Worm (Caenorhabditis elegans) whole organism, L4 larva: ENCODE results near the gene Y62E10A.24.

Experiments used
- F26F4.8 ChIP-seq: fragments of 200-800 bp; sonication (Bioruptor generic); conservative IDR thresholded peaks from 2 replicates; pipeline ENCODE4 v1.3.6; 2022; ENCODE audit warnings: missing genetic modification characterization, missing compliant biosample characterization
- F44E2.7 ChIP-seq: fragments of 200-800 bp; sonication (Bioruptor generic); IDR thresholded peaks from 2 replicates; pipeline ENCODE4 v2.1.2; 2022; ENCODE audit warnings: missing genetic modification characterization, missing compliant biosample characterization
- R02D3.7 ChIP-seq: fragments of 150-350 bp; sonication (generic microtip); optimal IDR thresholded peaks from 3 replicates; lab custom pipeline; 2014; ENCODE audit warnings: missing biosample characterization, missing genetic modification characterization
- T20F7.1 ChIP-seq: fragments of 200-800 bp; sonication (Bioruptor generic); optimal IDR thresholded peaks from 2 replicates; lab custom pipeline; 2018; ENCODE audit warnings: mild to moderate bottlenecking, missing genetic modification characterization, missing compliant biosample characterization
- T26A8.4 ChIP-seq: fragments of 200-800 bp; sonication (Bioruptor generic); IDR thresholded peaks from 2 replicates; pipeline ENCODE4 v1.3.6; 2022; ENCODE audit warnings: missing genetic modification characterization, missing compliant biosample characterization
- Y5F2A.4 ChIP-seq: fragments of 200-800 bp; sonication (Bioruptor generic); optimal IDR thresholded peaks from 2 replicates; lab custom pipeline; 2018; ENCODE audit warnings: mild to moderate bottlenecking, missing genetic modification characterization, missing compliant biosample characterization
- ZK337.2 ChIP-seq: fragments of 200-800 bp; sonication (Bioruptor generic); IDR thresholded peaks from 2 replicates; pipeline ENCODE4 v1.3.6; 2022; ENCODE audit warnings: missing genetic modification reagents, missing genetic modification characterization, missing compliant biosample characterization
- ZK546.5 ChIP-seq, 2 experiments: sonication (generic microtip); optimal IDR thresholded peaks; 2 replicates each; lab custom pipeline; 2017; ENCODE audit warnings: missing biosample characterization in 2 of 2, missing genetic modification characterization in 2 of 2
- aha-1 ChIP-seq: fragments of 150-350 bp; peaks from one replicate; lab custom pipeline; 2014; ENCODE audit warnings: missing biosample characterization, missing genetic modification characterization
- ama-1 ChIP-seq: fragments of 150-350 bp; optimal IDR thresholded peaks from 2 replicates; lab custom pipeline; 2014; ENCODE audit warnings: inconsistent platforms, mixed read lengths
- attf-4 ChIP-seq: sonication (generic microtip); optimal IDR thresholded peaks from 3 replicates; lab custom pipeline; 2017; ENCODE audit warnings: missing biosample characterization, missing genetic modification characterization
- ceh-44 ChIP-seq: fragments of 200-800 bp; sonication (Bioruptor generic); IDR thresholded peaks from 2 replicates; pipeline ENCODE4 v1.3.6; 2022; ENCODE audit warnings: missing genetic modification reagents, missing genetic modification characterization, missing compliant biosample characterization
- ctbp-1 ChIP-seq: fragments of 200-800 bp; sonication (Bioruptor generic); IDR thresholded peaks from 2 replicates; pipeline ENCODE4 v1.3.6; 2022; ENCODE audit warnings: missing genetic modification reagents, missing genetic modification characterization, missing compliant biosample characterization
- daf-12 ChIP-seq: fragments of 150-350 bp; optimal IDR thresholded peaks from 2 replicates; lab custom pipeline; 2014; ENCODE audit warnings: missing biosample characterization, missing genetic modification reagents, missing genetic modification characterization
- daf-8 ChIP-seq: fragments of 200-800 bp; sonication (Bioruptor generic); IDR thresholded peaks from 2 replicates; pipeline ENCODE4 v1.3.6; 2022; ENCODE audit warnings: missing genetic modification characterization, missing compliant biosample characterization
- dmd-6 ChIP-seq: fragments of 200-800 bp; sonication (Bioruptor generic); IDR thresholded peaks from 2 replicates; pipeline ENCODE4 v1.3.6; 2022; ENCODE audit warnings: missing genetic modification reagents, missing genetic modification characterization, missing compliant biosample characterization
- dmd-8 ChIP-seq: fragments of 200-800 bp; sonication (Bioruptor generic); IDR thresholded peaks from 2 replicates; pipeline ENCODE4 v1.3.6; 2022; ENCODE audit warnings: missing genetic modification characterization, missing compliant biosample characterization
- dmd-9 ChIP-seq: fragments of 200-800 bp; sonication (Bioruptor generic); IDR thresholded peaks from 2 replicates; pipeline ENCODE4 v1.3.6; 2022; ENCODE audit warnings: missing genetic modification reagents, missing genetic modification characterization, missing compliant biosample characterization
- dpl-1 ChIP-seq: fragments of 150-350 bp; optimal IDR thresholded peaks from 2 replicates; lab custom pipeline; 2014; ENCODE audit warnings: missing biosample characterization, missing genetic modification reagents, missing genetic modification characterization
- duxl-1 ChIP-seq: sonication (generic microtip); optimal IDR thresholded peaks from 2 replicates; lab custom pipeline; 2016; ENCODE audit warnings: mild to moderate bottlenecking, missing genetic modification characterization, moderate library complexity, missing compliant biosample characterization; ENCODE audit not compliant: poor library complexity
- egl-27 ChIP-seq: sonication (generic microtip); optimal IDR thresholded peaks from 3 replicates; lab custom pipeline; 2017; ENCODE audit warnings: missing biosample characterization, missing genetic modification reagents, missing genetic modification characterization
- hlh-11 ChIP-seq: fragments of 200-800 bp; sonication (Bioruptor generic); optimal IDR thresholded peaks from 2 replicates; lab custom pipeline; 2018; ENCODE audit warnings: mild to moderate bottlenecking, missing genetic modification characterization, missing compliant biosample characterization
- jun-1 ChIP-seq: fragments of 150-350 bp; optimal IDR thresholded peaks from 2 replicates; lab custom pipeline; 2014; ENCODE audit warnings: missing biosample characterization, missing genetic modification reagents, missing genetic modification characterization
- lim-7 ChIP-seq: fragments of 200-800 bp; sonication (Bioruptor generic); IDR thresholded peaks from 2 replicates; pipeline ENCODE4 v1.3.6; 2022; ENCODE audit warnings: missing genetic modification characterization, missing compliant biosample characterization
- lin-1 ChIP-seq: fragments of 200-800 bp; sonication (Bioruptor generic); IDR thresholded peaks from 2 replicates; pipeline ENCODE4 v1.3.6; 2022; ENCODE audit warnings: missing genetic modification reagents, missing genetic modification characterization, missing compliant biosample characterization
- lin-13 ChIP-seq: fragments of 150-350 bp; optimal IDR thresholded peaks from 2 replicates; lab custom pipeline; 2014; ENCODE audit warnings: missing biosample characterization, missing genetic modification reagents, missing genetic modification characterization
- lsy-2 ChIP-seq, 2 experiments: fragments of 150-350 bp in 1 of 2; sonication (generic microtip) in 1 of 2; optimal IDR thresholded peaks; 2 replicates each; lab custom pipeline; 2014 to 2017; ENCODE audit warnings: missing biosample characterization in 2 of 2, missing genetic modification characterization in 2 of 2
- mdl-1 ChIP-seq, 2 experiments: fragments of 150-350 bp in 1 of 2; sonication (generic microtip) in 1 of 2; optimal IDR thresholded peaks; 2 replicates each; lab custom pipeline; 2014 to 2017; ENCODE audit warnings: missing biosample characterization in 2 of 2, missing genetic modification characterization in 2 of 2
- mes-2 ChIP-seq: sonication (generic microtip); optimal IDR thresholded peaks from 2 replicates; lab custom pipeline; 2016; ENCODE audit warnings: missing genotype, mild to moderate bottlenecking, missing genetic modification characterization, missing compliant biosample characterization; ENCODE audit not compliant: poor library complexity, severe bottlenecking
- mxl-3 ChIP-seq: fragments of 200-800 bp; sonication (Bioruptor generic); optimal IDR thresholded peaks from 2 replicates; lab custom pipeline; 2018; ENCODE audit warnings: mild to moderate bottlenecking, missing genetic modification characterization, missing compliant biosample characterization
- nhr-28 ChIP-seq: fragments of 150-350 bp; optimal IDR thresholded peaks from 2 replicates; lab custom pipeline; 2014; ENCODE audit warnings: missing biosample characterization, missing genetic modification characterization
- nhr-41 ChIP-seq: fragments of 200-800 bp; sonication (Bioruptor generic); IDR thresholded peaks from 2 replicates; pipeline ENCODE4 v1.3.6; 2022; ENCODE audit warnings: missing genetic modification reagents, missing genetic modification characterization, missing compliant biosample characterization
- nhr-42 ChIP-seq: fragments of 200-800 bp; sonication (Bioruptor generic); IDR thresholded peaks from 2 replicates; pipeline ENCODE4 v1.3.6; 2022; ENCODE audit warnings: missing genetic modification characterization, missing compliant biosample characterization
- nhr-76 ChIP-seq: fragments of 150-350 bp; optimal IDR thresholded peaks from 2 replicates; lab custom pipeline; 2014; ENCODE audit warnings: missing biosample characterization, missing genetic modification characterization
- pha-4 ChIP-seq, 2 experiments: fragments of 150-350 bp in 1 of 2; fragments of 200-800 bp in 1 of 2; sonication (Bioruptor generic) in 1 of 2; IDR thresholded peaks in 1 of 2; optimal IDR thresholded peaks in 1 of 2; 2 replicates each; pipeline versions ENCODE4 v1.3.6 to Lab custom; 2014 to 2022; ENCODE audit warnings: missing genetic modification characterization in 2 of 2, missing genetic modification reagents in 2 of 2, missing biosample characterization in 1 of 2, missing compliant biosample characterization in 1 of 2
- pqm-1 ChIP-seq: sonication (generic microtip); optimal IDR thresholded peaks from 2 replicates; lab custom pipeline; 2017; ENCODE audit warnings: missing biosample characterization, missing genetic modification characterization
- saeg-2 ChIP-seq: fragments of 200-800 bp; sonication (Bioruptor generic); IDR thresholded peaks from 2 replicates; pipeline ENCODE4 v1.3.6; 2022; ENCODE audit warnings: missing genetic modification reagents, missing genetic modification characterization, missing compliant biosample characterization
- set-16 ChIP-seq: fragments of 200-800 bp; sonication (Bioruptor generic); IDR thresholded peaks from 2 replicates; pipeline ENCODE4 v1.3.6; 2022; ENCODE audit warnings: missing genetic modification reagents, missing genetic modification characterization, missing compliant biosample characterization
- snpc-1.2 ChIP-seq: fragments of 200-800 bp; sonication (Bioruptor generic); IDR thresholded peaks from 2 replicates; pipeline ENCODE4 v1.3.6; 2022; ENCODE audit warnings: missing genetic modification reagents, missing genetic modification characterization, missing compliant biosample characterization
- spr-1 ChIP-seq: sonication (generic microtip); optimal IDR thresholded peaks from 2 replicates; lab custom pipeline; 2016; ENCODE audit warnings: mild to moderate bottlenecking, missing genetic modification characterization, missing compliant biosample characterization
- tag-97 ChIP-seq: fragments of 200-800 bp; sonication (Bioruptor generic); IDR thresholded peaks from 2 replicates; pipeline ENCODE4 v1.3.6; 2022; ENCODE audit warnings: missing genetic modification characterization, missing compliant biosample characterization
- unc-62 ChIP-seq, 3 experiments: fragments of 150-350 bp in 1 of 3; sonication (generic microtip); optimal IDR thresholded peaks in 2 of 3; peaks in 1 of 3; 1 replicate in 1 of 3; 2 replicates in 2 of 3; lab custom pipeline; 2014 to 2017; ENCODE audit warnings: missing biosample characterization in 3 of 3, missing genetic modification characterization in 3 of 3, missing genetic modification reagents in 3 of 3, missing genotype in 1 of 3
- vab-7 ChIP-seq: fragments of 200-800 bp; sonication (Bioruptor generic); IDR thresholded peaks from 2 replicates; pipeline ENCODE4 v1.3.6; 2022; ENCODE audit warnings: missing genetic modification reagents, missing genetic modification characterization, missing compliant biosample characterization
- zip-2 ChIP-seq: fragments of 150-350 bp; optimal IDR thresholded peaks from 2 replicates; lab custom pipeline; 2014; ENCODE audit warnings: missing biosample characterization, missing genetic modification characterization
- ztf-11 ChIP-seq: fragments of 150-350 bp; optimal IDR thresholded peaks from 2 replicates; lab custom pipeline; 2014; ENCODE audit warnings: missing biosample characterization, missing genetic modification characterization

Y62E10A.24 gene

ce11 chrIV:13386043-13386442 lies 15.5 kb downstream of the Y62E10A.24 start, which contains the start of the genes Y62E10A.20, Y62E10A.23 and mdt-9 (continued):
- no peak for TF ChIP-seq unc-62 (GFP tag; optimal IDR thresholded peaks at IDR 0.05 in 1 of 2; lab: Kevin White, UChicago)
- TF ChIP-seq unc-62 (tag; optimal IDR thresholded peaks at IDR 0.05; lab: Kevin White, UChicago) = no peak
- 0 out of 2 replicates have a peak, but pooled peaks have one; percentile 67 for TF ChIP-seq snpc-1.2
- TF ChIP-seq, all 104 proteins: peak for 28

DNA sequence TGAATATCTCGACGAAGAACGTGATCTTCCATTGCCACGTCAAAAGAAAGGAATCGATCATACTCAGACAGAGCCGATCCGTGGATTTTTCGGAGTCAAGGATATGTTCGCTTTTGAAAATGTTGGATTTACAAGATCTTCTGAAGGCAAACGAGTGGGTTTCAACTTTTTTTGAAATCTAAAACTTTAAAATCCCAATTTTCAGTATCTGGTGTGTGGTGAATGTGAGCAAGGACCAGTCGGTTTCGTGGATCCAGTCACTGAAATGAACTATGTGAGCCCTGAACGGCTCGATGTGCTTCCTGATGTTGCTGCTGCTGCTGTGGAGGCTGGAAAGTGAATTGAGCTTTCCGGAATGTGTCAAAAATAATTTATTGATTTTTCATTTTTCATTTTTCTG lies 16.4 kb downstream of the Y62E10A.24 start, which contains the start of gene lsm-3:
Gene lsm-3 (plus strand): TSS at position 301 of the 400 bp plus-strand sequence.
- TF ChIP-seq unc-62 (GFP tag; optimal IDR thresholded peaks at IDR 0.05 in 1 of 2; lab: Kevin White, UChicago) (peak in 1 of 2 experiments; percentile 88), unc-62 (tag; optimal IDR thresholded peaks at IDR 0.05; lab: Kevin White, UChicago) (no peak), tag-97 (GFP tag; lab: Robert Waterston, UW) (no peak), pqm-1 (tag; lab: Kevin White, UChicago) (no peak), T20F7.1 (no peak), ZK337.2 (no peak), attf-4 (no peak), vab-7 (GFP tag; lab: Robert Waterston, UW) (no peak)

DNA sequence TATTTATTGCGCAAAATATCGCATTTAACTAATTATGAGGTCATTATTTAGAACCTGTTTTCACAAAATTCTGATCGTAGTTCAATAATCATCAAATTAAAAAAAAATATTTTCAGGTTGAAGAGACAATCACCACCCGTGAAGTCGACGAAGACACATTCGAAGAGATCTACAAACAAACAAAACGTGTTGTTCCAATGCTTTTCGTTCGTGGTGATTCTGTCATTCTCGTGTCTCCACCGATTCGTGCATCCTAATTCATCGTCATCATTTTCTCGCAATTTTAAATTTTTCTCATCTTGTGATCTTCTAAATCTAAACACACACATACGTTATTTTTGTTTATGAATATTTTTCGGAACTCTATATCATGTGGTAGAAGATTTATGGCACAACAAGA lies 18.3 kb downstream of the Y62E10A.24 start:
- no peak for TF ChIP-seq nhr-41 (GFP tag; lab: Robert Waterston, UW)
- no peak for TF ChIP-seq ZK546.5 (tag; optimal IDR thresholded peaks at IDR 0.05; lab: Kevin White, UChicago)
- peak; percentile 39; the same call in 1 of the 2 replicates for TF ChIP-seq nhr-42 (GFP tag; lab: Robert Waterston, UW)
- no peak for TF ChIP-seq vab-7 (GFP tag; lab: Robert Waterston, UW)
- peak; percentile 94 for TF ChIP-seq ama-1 (lab: Kevin White, UChicago)
- TF ChIP-seq lim-7 (GFP tag; lab: Robert Waterston, UW) = no peak
- peak; percentile 0 to 80 for TF ChIP-seq lsy-2 (tag; optimal IDR thresholded peaks at IDR 0.05; lab: Kevin White, UChicago)
- TF ChIP-seq lin-1 (GFP tag; lab: Robert Waterston, UW) = peak; percentile 55; the same call in 1 of the 2 replicates
- no peak for TF ChIP-seq nhr-76
- no peak for TF ChIP-seq attf-4
- TF ChIP-seq dmd-9 = no peak
- no peak for TF ChIP-seq daf-12 (tag; lab: Kevin White, UChicago)
- TF ChIP-seq spr-1 (tag; lab: Kevin White, UChicago) = peak; percentile 19
- no peak for TF ChIP-seq dpl-1
- TF ChIP-seq Y5F2A.4 = no peak
- TF ChIP-seq mxl-3 (GFP tag; lab: Kevin White, UChicago) = no peak
- no peak for TF ChIP-seq pqm-1 (tag; lab: Kevin White, UChicago)
- peak; percentile 50; the same call in 1 of the 2 replicates for TF ChIP-seq ctbp-1 (GFP tag; lab: Robert Waterston, UW)
- TF ChIP-seq saeg-2 (GFP tag; lab: Robert Waterston, UW) = no peak
- TF ChIP-seq duxl-1 (tag; lab: Kevin White, UChicago) = peak; percentile 5
- no peak for TF ChIP-seq ztf-11 (tag; lab: Kevin White, UChicago)
- peak; percentile 39 for TF ChIP-seq hlh-11 (tag; lab: Kevin White, UChicago)
- peak; percentile 55 for TF ChIP-seq mes-2
- peak in 1 of 2 experiments; percentile 81 for TF ChIP-seq unc-62 (GFP tag; optimal IDR thresholded peaks at IDR 0.05 in 1 of 2; lab: Kevin White, UChicago)
- no peak for TF ChIP-seq unc-62 (tag; optimal IDR thresholded peaks at IDR 0.05; lab: Kevin White, UChicago)
- peak; percentile 95 for TF ChIP-seq aha-1 (tag; lab: Kevin White, UChicago)
- TF ChIP-seq ceh-44 (GFP tag; lab: Robert Waterston, UW) = no peak
- peak; percentile 69 for TF ChIP-seq T26A8.4 (GFP tag; lab: Robert Waterston, UW)
- no peak for TF ChIP-seq F26F4.8 (GFP tag; lab: Robert Waterston, UW)
- no peak for TF ChIP-seq set-16
- peak; percentile 41 for TF ChIP-seq lin-13 (GFP tag; lab: Kevin White, UChicago)
- TF ChIP-seq mdl-1 (tag; optimal IDR thresholded peaks at IDR 0.05; lab: Kevin White, UChicago) = peak in 1 of 2 experiments; percentile 50
- TF ChIP-seq dmd-8 = 0 out of 2 replicates have a peak, but pooled peaks have one; percentile 35
- TF ChIP-seq egl-27 (tag; lab: Kevin White, UChicago) = no peak
- peak; percentile 32 for TF ChIP-seq nhr-28 (tag; lab: Kevin White, UChicago)
- TF ChIP-seq F44E2.7 (GFP tag; lab: Robert Waterston, UW) = no peak
- peak; percentile 43 for TF ChIP-seq T20F7.1
- TF ChIP-seq daf-8 (GFP tag; lab: Robert Waterston, UW) = no peak
- peak; percentile 13 for TF ChIP-seq jun-1 (tag; lab: Kevin White, UChicago)
- peak; percentile 33 for TF ChIP-seq R02D3.7
- TF ChIP-seq zip-2 = peak; percentile 66
- peak; percentile 42; the same call in 1 of the 2 replicates for TF ChIP-seq pha-4 (GFP tag; IDR thresholded peaks at IDR 0.05; lab: Robert Waterston, UW)
- no peak for TF ChIP-seq pha-4 (tag; optimal IDR thresholded peaks at IDR 0.05; lab: Kevin White, UChicago)
- peak; percentile 30; the same call in 1 of the 2 replicates for TF ChIP-seq dmd-6 (GFP tag; lab: Robert Waterston, UW)
